Worm (Caenorhabditis elegans): Measurements from ENCODE around the gene oatr-1.

Gene oatr-1

DNA sequence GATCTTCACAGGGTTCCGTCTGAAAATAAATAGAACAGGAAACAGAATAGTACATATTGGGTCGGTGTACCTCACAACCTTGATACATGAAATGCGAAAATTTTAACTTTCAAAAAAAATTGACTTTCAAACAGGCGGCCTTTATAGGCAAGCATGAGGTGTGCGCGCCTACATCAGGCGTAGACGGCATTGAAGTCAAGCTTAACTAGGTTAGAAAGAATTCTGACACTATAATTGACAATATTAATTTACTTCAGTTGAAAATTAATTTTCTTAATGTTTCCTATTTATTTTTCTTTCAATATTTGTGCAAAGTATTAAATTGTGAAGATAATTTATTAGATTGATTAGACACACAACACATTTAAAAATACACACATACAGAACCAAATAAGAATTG lies 15.9 kb upstream of the oatr-1 start, which contains the start of gene C05D11.5:
TSS of gene C05D11.5 (minus strand) at position 101 of the 400 bp plus-strand sequence.
- no peak for TF ChIP-seq alr-1 (tag; optimal IDR thresholded peaks at IDR 0.05)
- TF ChIP-seq mdl-1 (tag; optimal IDR thresholded peaks at IDR 0.05): no peak
- TF ChIP-seq ztf-1 (GFP tag; conservative IDR thresholded peaks at IDR 0.05): no peak
- TF ChIP-seq peb-1 (tag; optimal IDR thresholded peaks at IDR 0.05): no peak
- no peak for TF ChIP-seq skn-1 (tag; optimal IDR thresholded peaks at IDR 0.05)
- TF ChIP-seq R02D3.7 (tag; optimal IDR thresholded peaks at IDR 0.05): no peak
- TF ChIP-seq crh-2 (tag; optimal IDR thresholded peaks at IDR 0.05): no peak
- no peak for TF ChIP-seq elt-3 (tag; optimal IDR thresholded peaks at IDR 0.05)
- TF ChIP-seq nhr-12 (tag; optimal IDR thresholded peaks at IDR 0.05): no peak
- no peak for TF ChIP-seq unc-39 (tag; optimal IDR thresholded peaks at IDR 0.05)
- no peak for TF ChIP-seq unc-55 (GFP tag; optimal IDR thresholded peaks at IDR 0.05)
- no peak for TF ChIP-seq nhr-10 (tag; optimal IDR thresholded peaks at IDR 0.05)
- no peak for TF ChIP-seq snpc-4 (tag; optimal IDR thresholded peaks at IDR 0.05)

DNA sequence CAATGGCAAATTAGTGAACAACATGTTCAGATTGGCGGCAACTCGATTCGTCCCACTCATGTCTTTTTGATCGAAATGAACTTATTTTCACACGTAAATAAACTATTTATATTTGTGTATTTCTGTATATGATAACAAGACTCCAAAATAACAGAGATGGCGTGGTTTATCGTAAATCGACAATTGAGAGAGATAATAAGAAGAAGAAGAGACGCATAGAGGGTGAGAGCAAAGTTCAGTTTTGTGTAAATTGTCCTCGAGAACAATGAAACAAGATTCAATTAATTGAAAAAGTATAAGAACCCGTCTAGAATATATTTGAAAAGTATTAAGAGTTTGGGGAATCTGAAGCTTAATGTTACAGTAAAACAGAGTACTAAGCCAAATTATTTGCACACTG lies 15.4 kb upstream of the oatr-1 start:
- TF ChIP-seq fos-1 (tag; optimal IDR thresholded peaks at IDR 0.05) (peak; percentile 3), nhr-25 (tag; optimal IDR thresholded peaks at IDR 0.05) (no peak), sma-9 (GFP tag; optimal IDR thresholded peaks at IDR 0.05) (peak; percentile 20), sma-9 (tag; optimal IDR thresholded peaks at IDR 0.05) (no peak), crh-2 (tag; optimal IDR thresholded peaks at IDR 0.05) (peak; percentile 39)

DNA sequence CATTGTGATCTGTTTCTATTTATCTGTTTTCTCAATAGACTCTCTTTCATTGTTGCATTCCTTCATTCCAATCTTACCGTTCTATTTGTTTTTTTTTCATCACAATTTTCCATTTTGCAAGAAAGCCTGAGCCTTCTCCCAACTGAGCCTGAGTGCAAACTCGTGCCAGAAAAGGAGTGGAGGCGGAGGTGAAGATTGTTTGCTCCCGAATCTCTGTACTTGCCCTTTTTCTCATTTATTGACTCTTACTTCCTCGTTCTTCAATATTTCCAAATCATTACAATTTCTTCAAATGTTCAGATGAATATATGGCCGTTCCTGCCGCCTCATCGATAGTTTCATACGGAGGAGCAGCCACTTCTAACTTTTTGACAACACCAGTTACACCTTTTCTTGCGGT lies 10.8 kb upstream of the oatr-1 start, which contains the start of gene let-756:
TSS of gene let-756 (plus strand) at position 301 of the 400 bp plus-strand sequence.
- no peak for TF ChIP-seq nhr-10 (tag; optimal IDR thresholded peaks at IDR 0.05)
- TF ChIP-seq skn-1 (tag; optimal IDR thresholded peaks at IDR 0.05): no peak
- no peak for TF ChIP-seq unc-39 (tag; optimal IDR thresholded peaks at IDR 0.05)
- no peak for TF ChIP-seq elt-1 (tag; optimal IDR thresholded peaks at IDR 0.05)
- TF ChIP-seq sma-9 (GFP tag; optimal IDR thresholded peaks at IDR 0.05): no peak
- TF ChIP-seq sma-9 (tag; optimal IDR thresholded peaks at IDR 0.05): no peak

DNA sequence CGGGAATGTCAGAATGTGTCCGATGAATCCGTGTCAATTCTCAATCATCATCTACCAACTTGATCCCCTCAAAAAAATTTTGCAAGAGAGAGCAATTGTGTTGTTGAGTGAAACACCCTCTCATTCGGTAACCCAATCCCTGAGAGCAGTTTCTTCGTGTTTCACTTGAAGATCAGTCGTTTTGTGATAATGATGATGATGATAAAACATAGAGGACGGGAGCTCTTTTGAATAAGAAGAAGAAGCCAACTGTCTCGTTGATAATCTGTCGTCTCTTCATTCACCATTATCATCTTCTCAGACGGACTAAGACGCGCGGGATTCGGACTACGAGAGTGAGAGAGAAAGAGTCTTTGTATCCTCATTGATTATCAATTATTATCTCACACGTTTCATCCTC lies 9.1 kb upstream of the oatr-1 start:
- TF ChIP-seq sem-4 (tag; optimal IDR thresholded peaks at IDR 0.05) (no peak), aly-2 (tag; optimal IDR thresholded peaks at IDR 0.05) (no peak), elt-1 (tag; optimal IDR thresholded peaks at IDR 0.05) (no peak), mab-5 (tag; optimal IDR thresholded peaks at IDR 0.05) (peak; percentile 37), snpc-4 (tag; optimal IDR thresholded peaks at IDR 0.05) (no peak), crh-2 (tag; optimal IDR thresholded peaks at IDR 0.05) (no peak), nhr-237 (tag; optimal IDR thresholded peaks at IDR 0.05) (no peak), lin-39 (tag; optimal IDR thresholded peaks at IDR 0.05) (peak; percentile 13), ztf-4 (tag; optimal IDR thresholded peaks at IDR 0.05) (peak; percentile 44), nhr-12 (tag; optimal IDR thresholded peaks at IDR 0.05) (no peak), blmp-1 (tag; optimal IDR thresholded peaks at IDR 0.05; ENCODE audit: insufficient read depth) (no peak), F13H6.1 (tag; optimal IDR thresholded peaks at IDR 0.05) (peak; percentile 58), gmeb-1 (tag; optimal IDR thresholded peaks at IDR 0.05) (no peak), Y55F3AM.14 (GFP tag; optimal IDR thresholded peaks at IDR 0.05) (no peak), R02D3.7 (tag; optimal IDR thresholded peaks at IDR 0.05) (no peak), egl-27 (tag; optimal IDR thresholded peaks at IDR 0.05) (no peak), skn-1 (tag; optimal IDR thresholded peaks at IDR 0.05) (no peak), sma-3 (GFP tag; optimal IDR thresholded peaks at IDR 0.05) (no peak), alr-1 (tag; optimal IDR thresholded peaks at IDR 0.05) (no peak), lin-11 (tag; optimal IDR thresholded peaks at IDR 0.05) (no peak), unc-39 (tag; optimal IDR thresholded peaks at IDR 0.05) (no peak), ztf-11 (tag; optimal IDR thresholded peaks at IDR 0.05) (no peak), peb-1 (tag; optimal IDR thresholded peaks at IDR 0.05) (no peak), nhr-129 (tag; optimal IDR thresholded peaks at IDR 0.05) (peak; percentile 41), nhr-10 (tag; optimal IDR thresholded peaks at IDR 0.05) (no peak), nhr-77 (tag; optimal IDR thresholded peaks at IDR 0.05) (no peak), nhr-23 (tag; optimal IDR thresholded peaks at IDR 0.05) (no peak), ceh-82 (tag; optimal IDR thresholded peaks at IDR 0.05) (no peak), lin-13 (GFP tag; optimal IDR thresholded peaks at IDR 0.05) (peak; percentile 3), nhr-11 (tag; optimal IDR thresholded peaks at IDR 0.05) (no peak), ZK546.5 (tag; optimal IDR thresholded peaks at IDR 0.05) (no peak), elt-3 (tag; optimal IDR thresholded peaks at IDR 0.05) (no peak), C34F6.9 (tag; optimal IDR thresholded peaks at IDR 0.05) (peak; percentile 10), sma-9 (GFP tag; optimal IDR thresholded peaks at IDR 0.05) (peak; percentile 30), sma-9 (tag; optimal IDR thresholded peaks at IDR 0.05) (no peak), nhr-21 (tag; optimal IDR thresholded peaks at IDR 0.05) (no peak), nhr-6 (tag; optimal IDR thresholded peaks at IDR 0.05) (no peak), zag-1 (tag; optimal IDR thresholded peaks at IDR 0.05) (no peak), nhr-25 (tag; optimal IDR thresholded peaks at IDR 0.05) (no peak), mdl-1 (tag; optimal IDR thresholded peaks at IDR 0.05) (no peak), ztf-1 (GFP tag; conservative IDR thresholded peaks at IDR 0.05) (no peak), fos-1 (tag; optimal IDR thresholded peaks at IDR 0.05) (no peak), lsy-2 (tag; optimal IDR thresholded peaks at IDR 0.05) (peak in 1 of 2 experiments; percentile 47), ceh-16 (tag; optimal IDR thresholded peaks at IDR 0.05) (no peak), unc-62 (GFP tag; optimal IDR thresholded peaks at IDR 0.05) (no peak)
